Fruit fly (Drosophila melanogaster): ENCODE measurements around the gene CG11786.

Gene CG11786

dm6 chr3R:25074558-25074964, 28.4 kb downstream of the CG11786 start, which contains the start of the genes shams and CG11920 (continued):
- TF ChIP-seq CG31388 (GFP tag; optimal IDR thresholded peaks at IDR 0.05): no peak
- no peak for TF ChIP-seq dimm (GFP tag; IDR thresholded peaks at IDR 0.05)
- TF ChIP-seq CG12769 (tag; optimal IDR thresholded peaks at IDR 0.05): no peak
- no peak for TF ChIP-seq usp (GFP tag; optimal IDR thresholded peaks at IDR 0.05)
- no peak for TF ChIP-seq CG33557 (GFP tag; optimal IDR thresholded peaks at IDR 0.05)
- TF ChIP-seq NK7.1 (GFP tag; optimal IDR thresholded peaks at IDR 0.05): no peak
- no peak for TF ChIP-seq CG4424 (GFP tag; optimal IDR thresholded peaks at IDR 0.05)
- no peak for TF ChIP-seq esg (GFP tag; conservative IDR thresholded peaks at IDR 0.05)
- no peak for TF ChIP-seq dmrt99B (tag; optimal IDR thresholded peaks at IDR 0.05)
- TF ChIP-seq CG16813 (GFP tag; IDR thresholded peaks at IDR 0.05; ENCODE audit: partially characterized antibody): peak; percentile 58; the same call in 2 of the 3 replicates
- peak; percentile 42 for TF ChIP-seq Nf-YC (tag; optimal IDR thresholded peaks at IDR 0.05)
- TF ChIP-seq psq (GFP tag; optimal IDR thresholded peaks at IDR 0.05): no peak
- peak; percentile 48 for TF ChIP-seq nerfin-1 (tag; optimal IDR thresholded peaks at IDR 0.05)
- TF ChIP-seq cad (GFP tag; optimal IDR thresholded peaks at IDR 0.05): no peak
- peak; percentile 57 for TF ChIP-seq CG3995 (GFP tag; optimal IDR thresholded peaks at IDR 0.05)
- no peak for TF ChIP-seq Aef1 (GFP tag; IDR thresholded peaks at IDR 0.05)
- TF ChIP-seq CG17186 (GFP tag; optimal IDR thresholded peaks at IDR 0.05): peak; percentile 14
- peak; percentile 26 for TF ChIP-seq CG12155 (GFP tag; optimal IDR thresholded peaks at IDR 0.05)
- no peak for TF ChIP-seq bigmax (GFP tag; optimal IDR thresholded peaks at IDR 0.05)
- peak; percentile 42 for TF ChIP-seq CG15601 (tag; optimal IDR thresholded peaks at IDR 0.05)
- TF ChIP-seq tgo (GFP tag; IDR thresholded peaks at IDR 0.05): no peak
- TF ChIP-seq Bgb (GFP tag; IDR thresholded peaks at IDR 0.05; ENCODE audit: partially characterized antibody): peak; percentile 60
- TF ChIP-seq CG10267 (tag; optimal IDR thresholded peaks at IDR 0.05): peak; percentile 47
- no peak for TF ChIP-seq CG4404 (GFP tag; IDR thresholded peaks at IDR 0.05)
- TF ChIP-seq HLH4C (GFP tag; IDR thresholded peaks at IDR 0.05; ENCODE audit: partially characterized antibody): peak; percentile 67
- TF ChIP-seq da (GFP tag; optimal IDR thresholded peaks at IDR 0.05): no peak
- TF ChIP-seq CG31441 (GFP tag; IDR thresholded peaks at IDR 0.05): no peak
- no peak for TF ChIP-seq so (GFP tag; IDR thresholded peaks at IDR 0.05)
- TF ChIP-seq MESR4 (GFP tag; optimal IDR thresholded peaks at IDR 0.05): peak; percentile 50
- peak; percentile 57; the same call in 1 of the 2 replicates for TF ChIP-seq ato (GFP tag; IDR thresholded peaks at IDR 0.05; ENCODE audit: partially characterized antibody)
- peak; percentile 36 for TF ChIP-seq CG3838 (GFP tag; optimal IDR thresholded peaks at IDR 0.05)
- no peak for TF ChIP-seq al (GFP tag; IDR thresholded peaks at IDR 0.05)
- peak; percentile 23 for TF ChIP-seq HmgZ (tag; optimal IDR thresholded peaks at IDR 0.05)
- TF ChIP-seq CG13424 (tag; optimal IDR thresholded peaks at IDR 0.05): peak; percentile 12
- peak; percentile 3 for TF ChIP-seq Spps (tag; optimal IDR thresholded peaks at IDR 0.05)
- peak in 1 of 3 experiments; percentile 9 for TF ChIP-seq Stat92E (GFP tag; optimal IDR thresholded peaks at IDR 0.05)
- 0 out of 3 replicates have a peak, but pooled peaks have one; percentile 36 for TF ChIP-seq Doc3 (GFP tag; IDR thresholded peaks at IDR 0.05; ENCODE audit: partially characterized antibody)
- TF ChIP-seq CG3065 (GFP tag; optimal IDR thresholded peaks at IDR 0.05): no peak
- TF ChIP-seq jing (GFP tag; optimal IDR thresholded peaks at IDR 0.05): no peak
- no peak for TF ChIP-seq Dip2 (GFP tag; IDR thresholded peaks at IDR 0.05)
- TF ChIP-seq lilli (GFP tag; optimal IDR thresholded peaks at IDR 0.05): peak; percentile 29
- no peak for TF ChIP-seq zfh1 (GFP tag; IDR thresholded peaks at IDR 0.05)
- peak; percentile 47 for TF ChIP-seq pzg (GFP tag; optimal IDR thresholded peaks at IDR 0.05)
- no peak for TF ChIP-seq Eip74EF (GFP tag; optimal IDR thresholded peaks at IDR 0.05)
- peak; percentile 59 for TF ChIP-seq lbe (GFP tag; optimal IDR thresholded peaks at IDR 0.05)
- TF ChIP-seq Bteb2 (GFP tag; optimal IDR thresholded peaks at IDR 0.05): no peak
- TF ChIP-seq gcm2 (GFP tag; optimal IDR thresholded peaks at IDR 0.05): no peak
- peak; percentile 51 for TF ChIP-seq nmo (GFP tag; optimal IDR thresholded peaks at IDR 0.05)
- no peak for TF ChIP-seq lmd (GFP tag; IDR thresholded peaks at IDR 0.05)
- TF ChIP-seq grau (tag; optimal IDR thresholded peaks at IDR 0.05): peak; percentile 32
- no peak for TF ChIP-seq CG1024 (GFP tag; IDR thresholded peaks at IDR 0.05)

Data from whole organism, embryonic.